Fruit fly (Drosophila melanogaster): ENCODE results near the gene GABA-B-R1.

The GABA-B-R1 gene

DNA sequence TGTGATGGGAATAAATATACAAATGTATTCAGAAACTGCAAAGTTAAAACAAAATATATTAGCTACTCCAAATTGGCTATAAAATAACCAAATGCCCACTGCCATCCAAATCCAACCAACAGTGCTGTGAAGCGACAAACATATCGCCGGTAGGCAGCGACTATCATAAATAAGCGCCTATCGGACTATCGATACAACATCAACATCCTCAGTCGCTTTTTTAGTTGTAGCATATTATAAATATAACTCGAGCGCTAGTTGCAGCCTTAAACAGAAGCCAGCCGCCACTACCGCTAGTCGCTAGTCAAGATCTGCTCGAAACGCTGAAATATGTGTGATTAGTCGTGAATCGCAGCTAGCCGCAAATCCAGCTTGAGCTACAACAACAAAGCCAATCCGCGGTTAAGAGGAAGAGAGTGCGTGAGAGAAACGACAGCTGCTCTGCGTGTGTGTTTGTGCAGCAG is 23.2 kb downstream of the GABA-B-R1 start (continued):
- TF ChIP-seq sqz (GFP tag; optimal IDR thresholded peaks at IDR 0.05) (no peak), CG7963 (GFP tag; IDR thresholded peaks at IDR 0.05; ENCODE audit: partially characterized antibody) (peak; percentile 91), H2.0 (GFP tag; IDR thresholded peaks at IDR 0.05) (no peak; the same call in 1 of the 2 replicates), CG3407 (GFP tag; optimal IDR thresholded peaks at IDR 0.05) (no peak), CG10147 (GFP tag; optimal IDR thresholded peaks at IDR 0.05) (no peak), BEAF-32 (GFP tag; optimal IDR thresholded peaks at IDR 0.05) (peak; percentile 87), tio (GFP tag; optimal IDR thresholded peaks at IDR 0.05) (no peak), CG4707 (GFP tag; optimal IDR thresholded peaks at IDR 0.05) (no peak), Myb (GFP tag; optimal IDR thresholded peaks at IDR 0.05) (peak; percentile 19), H15 (GFP tag; IDR thresholded peaks at IDR 0.05) (no peak), Xrp1 (GFP tag; IDR thresholded peaks at IDR 0.05) (no peak), Hr78 (GFP tag; optimal IDR thresholded peaks at IDR 0.05) (no peak), ac (GFP tag; optimal IDR thresholded peaks at IDR 0.05) (peak; percentile 60), Side (GFP tag; optimal IDR thresholded peaks at IDR 0.05) (no peak), ranshi (GFP tag; IDR thresholded peaks at IDR 0.05) (0 out of 2 replicates have a peak, but pooled peaks have one; percentile 47), CG14050 (GFP tag; IDR thresholded peaks at IDR 0.05) (no peak), CG1602 (GFP tag; optimal IDR thresholded peaks at IDR 0.05) (no peak), Gug (GFP tag; IDR thresholded peaks at IDR 0.05) (peak; percentile 42; the same call in 1 of the 4 replicates), CG5180 (GFP tag; optimal IDR thresholded peaks at IDR 0.05) (no peak), CG14710 (tag; optimal IDR thresholded peaks at IDR 0.05) (peak; percentile 25), CG8924 (tag; optimal IDR thresholded peaks at IDR 0.05) (peak; percentile 25), Eip74EF (GFP tag; optimal IDR thresholded peaks at IDR 0.05) (no peak), run (tag; optimal IDR thresholded peaks at IDR 0.05) (no peak), Max (GFP tag; optimal IDR thresholded peaks at IDR 0.05) (no peak), CG8388 (GFP tag; optimal IDR thresholded peaks at IDR 0.05) (no peak), ATbp (GFP tag; optimal IDR thresholded peaks at IDR 0.05) (no peak), Asciz (GFP tag; optimal IDR thresholded peaks at IDR 0.05) (no peak), CG15479 (GFP tag; optimal IDR thresholded peaks at IDR 0.05) (peak; percentile 15), schlank (tag; optimal IDR thresholded peaks at IDR 0.05) (no peak), seq (GFP tag; IDR thresholded peaks at IDR 0.05) (no peak; the same call in 1 of the 2 replicates), sob (GFP tag; IDR thresholded peaks at IDR 0.05) (no peak), CG6791 (GFP tag; IDR thresholded peaks at IDR 0.05; ENCODE audit: partially characterized antibody) (peak; percentile 93), trem (tag; optimal IDR thresholded peaks at IDR 0.05) (peak; percentile 58), CG7987 (GFP tag; optimal IDR thresholded peaks at IDR 0.05) (peak; percentile 59), HmgD (GFP tag; optimal IDR thresholded peaks at IDR 0.05) (peak; percentile 14), tup (GFP tag; optimal IDR thresholded peaks at IDR 0.05) (no peak), esg (GFP tag; conservative IDR thresholded peaks at IDR 0.05) (no peak), ftz-f1 (GFP tag; optimal IDR thresholded peaks at IDR 0.05) (no peak), C15 (GFP tag; IDR thresholded peaks at IDR 0.05) (no peak), Hsf (GFP tag; optimal IDR thresholded peaks at IDR 0.05) (no peak), NC2β (GFP tag; optimal IDR thresholded peaks at IDR 0.05) (peak; percentile 13), CG18011 (GFP tag; optimal IDR thresholded peaks at IDR 0.05) (no peak), nom (GFP tag; optimal IDR thresholded peaks at IDR 0.05) (no peak), CG11456 (GFP tag; IDR thresholded peaks at IDR 0.05) (no peak; the same call in none of the 3 replicates), ham (GFP tag; IDR thresholded peaks at IDR 0.05) (no peak), Hand (GFP tag; optimal IDR thresholded peaks at IDR 0.05) (no peak), pho (GFP tag; optimal IDR thresholded peaks at IDR 0.05) (no peak), Nf-YC (tag; optimal IDR thresholded peaks at IDR 0.05) (no peak), dmrt99B (tag; optimal IDR thresholded peaks at IDR 0.05) (no peak), CG7372 (GFP tag; IDR thresholded peaks at IDR 0.05) (peak; percentile 19; the same call in 1 of the 2 replicates)
